Worm (Caenorhabditis elegans) whole organism, young adult: Measurements from ENCODE around the gene F11G11.15.

Source experiments
- B0035.1 ChIP-seq: sonication (generic microtip); optimal IDR thresholded peaks from 2 replicates; lab custom pipeline; 2016; ENCODE audit warnings: missing genetic modification characterization, mild to moderate bottlenecking, missing compliant biosample characterization, missing genotype, missing genetic modification reagents
- C17E4.6 ChIP-seq: fragments of 200-800 bp; sonication (Bioruptor generic); IDR thresholded peaks from 2 replicates; pipeline ENCODE4 v1.3.6; 2022; ENCODE audit warnings: missing genetic modification reagents, missing genetic modification characterization, missing compliant biosample characterization
- F22D6.2 ChIP-seq: sonication (generic microtip); optimal IDR thresholded peaks from 2 replicates; lab custom pipeline; 2016; ENCODE audit warnings: mild to moderate bottlenecking, missing genetic modification characterization, missing compliant biosample characterization
- F33H1.4 ChIP-seq: fragments of 200-800 bp; sonication (Bioruptor generic); IDR thresholded peaks from 2 replicates; pipeline ENCODE4 v1.3.6; 2022; ENCODE audit warnings: missing genetic modification reagents, missing genetic modification characterization, missing compliant biosample characterization
- F37B4.10 ChIP-seq: fragments of 200-800 bp; sonication (Bioruptor generic); IDR thresholded peaks from 2 replicates; pipeline ENCODE4 v1.3.6; 2022; ENCODE audit warnings: missing genetic modification characterization, missing compliant biosample characterization
- F52B5.7 ChIP-seq: sonication (generic microtip); optimal IDR thresholded peaks from 2 replicates; lab custom pipeline; 2016; ENCODE audit warnings: mild to moderate bottlenecking, missing genetic modification characterization, missing compliant biosample characterization
- F57C9.4 ChIP-seq: sonication (generic microtip); optimal IDR thresholded peaks from 2 replicates; lab custom pipeline; 2017; ENCODE audit warnings: mild to moderate bottlenecking, missing genetic modification characterization, missing compliant biosample characterization
- K12H6.12 ChIP-seq: fragments of 200-800 bp; sonication (Bioruptor generic); optimal IDR thresholded peaks from 2 replicates; lab custom pipeline; 2018; ENCODE audit warnings: mild to moderate bottlenecking, missing genetic modification characterization, missing compliant biosample characterization
- T07F8.4 ChIP-seq: sonication (generic microtip); optimal IDR thresholded peaks from 2 replicates; lab custom pipeline; 2016; ENCODE audit warnings: mild to moderate bottlenecking, missing genetic modification characterization, moderate library complexity, missing compliant biosample characterization
- Y56A3A.18 ChIP-seq: fragments of 200-800 bp; sonication (Bioruptor generic); IDR thresholded peaks from 2 replicates; pipeline ENCODE4 v1.3.6; 2022; ENCODE audit warnings: missing genetic modification reagents, missing genetic modification characterization, missing compliant biosample characterization
- Y79H2A.3 ChIP-seq: fragments of 200-800 bp; sonication (Bioruptor generic); conservative IDR thresholded peaks from 2 replicates; pipeline ENCODE4 v1.3.6; 2022; ENCODE audit warnings: missing genetic modification reagents, missing genetic modification characterization, missing compliant biosample characterization
- aptf-2 ChIP-seq: fragments of 200-800 bp; sonication (Bioruptor generic); conservative IDR thresholded peaks from 2 replicates; pipeline ENCODE4 v1.3.6; 2022; ENCODE audit warnings: missing genetic modification reagents, missing genetic modification characterization, missing compliant biosample characterization
- attf-3 ChIP-seq: fragments of 200-800 bp; sonication (Bioruptor generic); conservative IDR thresholded peaks from 2 replicates; pipeline ENCODE4 v1.3.6; 2022; ENCODE audit warnings: missing genetic modification reagents, missing genetic modification characterization, missing compliant biosample characterization
- attf-6 ChIP-seq: fragments of 200-800 bp; sonication (Bioruptor generic); IDR thresholded peaks from 2 replicates; pipeline ENCODE4 v1.3.6; 2022; ENCODE audit warnings: missing genetic modification reagents, missing genetic modification characterization, missing compliant biosample characterization
- bed-2 ChIP-seq: fragments of 200-800 bp; sonication (Bioruptor generic); IDR thresholded peaks from 2 replicates; pipeline ENCODE4 v1.3.6; 2022; ENCODE audit warnings: missing genetic modification reagents, missing genetic modification characterization, missing compliant biosample characterization
- ceh-58 ChIP-seq: fragments of 200-800 bp; sonication (Bioruptor generic); IDR thresholded peaks from 2 replicates; pipeline ENCODE4 v1.3.6; 2022; ENCODE audit warnings: missing genetic modification characterization, missing compliant biosample characterization
- efl-1 ChIP-seq: fragments of 150-350 bp; optimal IDR thresholded peaks from 2 replicates; lab custom pipeline; 2014; ENCODE audit warnings: missing biosample characterization, missing genetic modification reagents, missing genetic modification characterization
- egl-44 ChIP-seq: fragments of 200-800 bp; sonication (Bioruptor generic); IDR thresholded peaks from 2 replicates; pipeline ENCODE4 v1.3.6; 2022; ENCODE audit warnings: missing genetic modification reagents, missing genetic modification characterization, missing compliant biosample characterization
- him-1 ChIP-seq: sonication (generic microtip); optimal IDR thresholded peaks from 2 replicates; lab custom pipeline; 2016; ENCODE audit warnings: missing genotype, missing genetic modification reagents, missing genetic modification characterization, missing compliant biosample characterization
- hmg-20 ChIP-seq: fragments of 200-800 bp; sonication (Bioruptor generic); IDR thresholded peaks from 2 replicates; pipeline ENCODE4 v1.3.6; 2022; ENCODE audit warnings: missing genetic modification reagents, missing genetic modification characterization, missing compliant biosample characterization
- let-526 ChIP-seq: fragments of 200-800 bp; sonication (Bioruptor generic); IDR thresholded peaks from 2 replicates; pipeline ENCODE4 v1.3.6; 2022; ENCODE audit warnings: missing genetic modification reagents, missing genetic modification characterization, missing compliant biosample characterization
- lin-40 ChIP-seq: sonication (generic microtip); optimal IDR thresholded peaks from 2 replicates; lab custom pipeline; 2016; ENCODE audit warnings: missing genetic modification characterization, mild to moderate bottlenecking, missing compliant biosample characterization, missing genotype, missing genetic modification reagents
- madf-10 ChIP-seq: sonication (generic microtip); optimal IDR thresholded peaks from 2 replicates; lab custom pipeline; 2016; ENCODE audit warnings: mild to moderate bottlenecking, missing genetic modification characterization, missing compliant biosample characterization
- madf-6 ChIP-seq: fragments of 200-800 bp; sonication (Bioruptor generic); IDR thresholded peaks from 2 replicates; pipeline ENCODE4 v1.3.6; 2022; ENCODE audit warnings: missing genetic modification reagents, missing genetic modification characterization, missing compliant biosample characterization
- madf-8 ChIP-seq: fragments of 200-800 bp; sonication (Bioruptor generic); conservative IDR thresholded peaks from 2 replicates; pipeline ENCODE4 v1.3.6; 2022; ENCODE audit warnings: missing genetic modification reagents, missing genetic modification characterization, missing compliant biosample characterization
- mes-4 ChIP-seq: sonication (generic microtip); optimal IDR thresholded peaks from 2 replicates; lab custom pipeline; 2016; ENCODE audit warnings: missing genotype, missing genetic modification characterization, missing compliant biosample characterization
- pbrm-1 ChIP-seq: fragments of 200-800 bp; sonication (Bioruptor generic); IDR thresholded peaks from 2 replicates; pipeline ENCODE4 v1.3.6; 2022; ENCODE audit warnings: missing genetic modification reagents, missing genetic modification characterization, missing compliant biosample characterization
- pha-4 ChIP-seq: fragments of 150-350 bp; sonication (generic microtip); optimal IDR thresholded peaks from 2 replicates; lab custom pipeline; 2014; ENCODE audit warnings: missing biosample characterization, missing genetic modification reagents, missing genetic modification characterization
- repo-1 ChIP-seq: sonication (generic microtip); optimal IDR thresholded peaks from 2 replicates; lab custom pipeline; 2017; ENCODE audit warnings: mild to moderate bottlenecking, missing genetic modification characterization, missing compliant biosample characterization
- snpc-3.4 ChIP-seq: sonication (generic microtip); optimal IDR thresholded peaks from 2 replicates; lab custom pipeline; 2017; ENCODE audit warnings: missing genetic modification characterization, mild to moderate bottlenecking, missing compliant biosample characterization, antibody characterized with exemption, moderate library complexity, missing genotype, missing genetic modification reagents
- somi-1 ChIP-seq: fragments of 200-800 bp; sonication (Bioruptor generic); optimal IDR thresholded peaks from 2 replicates; lab custom pipeline; 2018; ENCODE audit warnings: mild to moderate bottlenecking, missing genetic modification characterization, missing compliant biosample characterization
- zfh-2 ChIP-seq: fragments of 200-800 bp; sonication (Bioruptor generic); conservative IDR thresholded peaks from 2 replicates; pipeline ENCODE4 v1.3.6; 2022; ENCODE audit warnings: missing genetic modification reagents, missing genetic modification characterization, missing compliant biosample characterization
- ztf-22 ChIP-seq: fragments of 200-800 bp; sonication (Bioruptor generic); optimal IDR thresholded peaks from 2 replicates; lab custom pipeline; 2018; ENCODE audit warnings: mild to moderate bottlenecking, missing genetic modification characterization, moderate library complexity, missing compliant biosample characterization
- ztf-6 ChIP-seq: fragments of 200-800 bp; sonication (Bioruptor generic); IDR thresholded peaks from 2 replicates; pipeline ENCODE4 v1.3.6; 2022; ENCODE audit warnings: missing genetic modification reagents, missing genetic modification characterization, missing compliant biosample characterization

Gene F11G11.15

DNA sequence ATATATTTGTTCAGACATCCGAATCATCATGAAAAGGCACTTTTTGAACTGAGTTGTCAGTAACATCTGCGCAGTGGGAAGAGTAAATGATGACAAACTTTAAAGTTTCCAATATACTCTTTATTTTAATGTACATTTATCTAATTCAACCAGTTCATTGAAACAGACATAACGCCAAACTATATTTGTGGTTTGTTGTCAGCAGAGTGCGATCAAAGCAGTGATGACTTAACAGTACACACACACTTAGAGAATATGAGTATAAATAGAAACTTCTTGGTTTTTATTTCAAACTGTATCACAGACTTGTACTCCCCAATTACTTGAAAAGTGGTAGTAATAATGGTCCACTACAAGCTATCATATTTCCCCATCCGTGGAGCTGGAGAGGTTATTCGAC lies 8.8 kb downstream of the F11G11.15 start, which contains the start of gene gst-8:
TSS of gene gst-8 (plus strand) at position 301 of the 400 bp plus-strand sequence.
- TF ChIP-seq hmg-20 (no peak), bed-2 (GFP tag; lab: Robert Waterston, UW) (no peak), snpc-3.4 (tag; lab: Kevin White, UChicago) (no peak), ceh-58 (no peak), madf-8 (GFP tag; lab: Robert Waterston, UW) (no peak), repo-1 (no peak), F57C9.4 (tag; lab: Kevin White, UChicago) (no peak), T07F8.4 (tag; lab: Kevin White, UChicago) (no peak), K12H6.12 (tag; lab: Kevin White, UChicago) (no peak), mes-4 (tag; lab: Kevin White, UChicago) (no peak), let-526 (no peak), F37B4.10 (GFP tag; lab: Robert Waterston, UW) (no peak), aptf-2 (GFP tag; lab: Robert Waterston, UW) (no peak), pha-4 (tag; lab: Kevin White, UChicago) (no peak), somi-1 (GFP tag; lab: Kevin White, UChicago) (no peak), madf-10 (tag; lab: Kevin White, UChicago) (no peak), zfh-2 (no peak), ztf-6 (GFP tag; lab: Robert Waterston, UW) (no peak)

DNA sequence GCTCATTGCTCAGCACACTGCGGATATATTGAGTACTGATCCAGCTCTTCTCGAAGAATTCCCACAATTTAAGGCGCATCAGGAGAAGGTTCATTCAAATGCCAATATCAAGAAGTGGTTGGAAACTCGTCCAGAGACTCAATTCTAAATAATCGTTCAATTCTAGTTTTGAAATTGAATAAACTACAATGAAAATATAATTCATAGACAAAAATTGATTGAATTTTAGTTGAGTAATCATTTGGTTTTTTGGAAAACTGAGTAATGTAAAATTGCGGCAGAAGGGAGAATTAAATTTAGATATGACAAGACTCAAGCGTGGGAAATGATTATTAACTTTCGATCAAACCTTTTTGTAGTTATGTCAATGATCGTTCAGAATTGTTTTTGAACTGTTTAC lies 9.8 kb downstream of the F11G11.15 start:
- TF ChIP-seq efl-1 (GFP tag; lab: Kevin White, UChicago) (no peak), B0035.1 (tag; lab: Kevin White, UChicago) (no peak), Y56A3A.18 (GFP tag; lab: Robert Waterston, UW) (no peak), lin-40 (no peak), somi-1 (GFP tag; lab: Kevin White, UChicago) (no peak), him-1 (tag; lab: Kevin White, UChicago) (no peak), F33H1.4 (no peak), ztf-22 (GFP tag; lab: Kevin White, UChicago) (no peak), repo-1 (no peak), pbrm-1 (GFP tag; lab: Robert Waterston, UW) (no peak), attf-6 (no peak), egl-44 (GFP tag; lab: Robert Waterston, UW) (no peak), attf-3 (GFP tag; lab: Robert Waterston, UW) (no peak), F52B5.7 (tag; lab: Kevin White, UChicago) (no peak), C17E4.6 (GFP tag; lab: Robert Waterston, UW) (no peak), F22D6.2 (tag; lab: Kevin White, UChicago) (no peak), Y79H2A.3 (no peak), ceh-58 (no peak)
- TF ChIP-seq, all 124 proteins: peak for 0

DNA sequence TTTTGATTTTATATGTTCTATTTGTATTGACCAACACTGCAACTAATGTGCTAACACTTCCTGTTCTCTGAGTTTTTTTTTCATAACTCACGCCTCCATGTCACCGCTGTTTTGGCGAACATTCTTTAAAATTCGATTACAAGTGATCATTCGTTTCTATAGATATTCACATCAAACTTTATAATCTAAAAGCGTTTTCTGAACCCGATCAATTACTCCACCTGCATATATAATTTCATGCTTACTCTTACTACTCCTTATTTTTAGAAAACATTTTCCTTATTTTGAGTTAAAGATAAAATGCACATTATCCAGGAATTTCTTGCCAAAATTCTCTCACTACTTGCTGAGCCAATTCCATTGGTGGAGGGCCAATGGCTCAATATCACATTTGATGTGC lies 11.3 kb downstream of the F11G11.15 start, which contains the start of gene R05F9.7:
TSS of gene R05F9.7 (plus strand) at position 301 of the 400 bp plus-strand sequence.
- TF ChIP-seq madf-6 (GFP tag; lab: Robert Waterston, UW): no peak
- TF ChIP-seq, all 124 proteins: peak for 0
